Fruit fly (Drosophila melanogaster): ENCODE measurements around the gene CG15576.
A peak's percentile ranks its signal among the peaks of the same experiment; 100 is the strongest.

The CG15576 gene

DNA sequence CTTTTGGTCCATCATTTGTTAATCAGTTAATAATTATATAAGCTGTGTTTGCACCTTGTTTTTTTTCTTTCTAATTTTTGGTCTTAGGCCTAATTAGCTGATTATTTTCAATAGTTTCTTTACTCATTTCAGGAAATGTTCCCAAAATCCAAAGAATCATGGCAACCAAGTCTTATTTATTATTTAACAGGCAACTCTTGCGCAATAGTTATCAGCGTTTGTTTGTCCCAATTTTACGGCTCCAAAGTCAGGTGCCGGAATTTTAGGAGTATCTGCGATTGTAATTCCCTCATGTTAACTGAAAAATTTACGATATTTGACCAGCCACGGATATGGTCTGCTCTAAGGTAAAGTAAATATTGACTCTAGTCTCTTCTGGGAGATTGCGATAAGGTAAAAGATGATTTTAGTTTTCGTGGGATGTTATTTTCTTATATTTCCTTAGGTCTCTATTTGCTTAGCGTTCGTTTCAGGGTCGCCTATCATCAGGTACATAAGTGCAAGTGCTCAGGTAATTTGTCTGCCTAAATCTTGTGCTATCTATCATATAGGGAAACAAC is 50.3 kb downstream of the CG15576 start (continued):
- TF ChIP-seq CG8089 (GFP tag; optimal IDR thresholded peaks at IDR 0.05) (no peak), ab (GFP tag; optimal IDR thresholded peaks at IDR 0.05) (no peak), CG7987 (GFP tag; optimal IDR thresholded peaks at IDR 0.05) (peak; percentile 78), ems (GFP tag; optimal IDR thresholded peaks at IDR 0.05) (no peak), bowl (GFP tag; IDR thresholded peaks at IDR 0.05) (no peak), CG10267 (tag; optimal IDR thresholded peaks at IDR 0.05) (peak; percentile 12), CG5953 (GFP tag; IDR thresholded peaks at IDR 0.05) (no peak), gro (GFP tag; optimal IDR thresholded peaks at IDR 0.05) (peak; percentile 48), wdn (GFP tag; IDR thresholded peaks at IDR 0.05) (no peak), cato (GFP tag; optimal IDR thresholded peaks at IDR 0.05; ENCODE audit: borderline replicate concordance) (no peak), ind (GFP tag; optimal IDR thresholded peaks at IDR 0.05) (no peak), amos (GFP tag; IDR thresholded peaks at IDR 0.05; ENCODE audit: partially characterized antibody) (no peak), CG8478 (optimal IDR thresholded peaks at IDR 0.05) (no peak), CG6854 (GFP tag; optimal IDR thresholded peaks at IDR 0.05) (peak; percentile 48), YL-1 (GFP tag; optimal IDR thresholded peaks at IDR 0.05) (peak; percentile 42), tap (tag; optimal IDR thresholded peaks at IDR 0.05) (peak; percentile 2), prd (optimal IDR thresholded peaks at IDR 0.05) (no peak), prd (GFP tag; IDR thresholded peaks at IDR 0.05) (no peak), CG14710 (tag; optimal IDR thresholded peaks at IDR 0.05) (peak; percentile 30), CG30020 (tag; optimal IDR thresholded peaks at IDR 0.05) (no peak), dati (GFP tag; IDR thresholded peaks at IDR 0.05) (no peak), Opbp (GFP tag; IDR thresholded peaks at IDR 0.05; ENCODE audit: partially characterized antibody) (no peak), CG2875 (GFP tag; optimal IDR thresholded peaks at IDR 0.05) (peak; percentile 32), eve (GFP tag; optimal IDR thresholded peaks at IDR 0.05) (no peak), Atf3 (GFP tag; optimal IDR thresholded peaks at IDR 0.05) (no peak), CG12299 (tag; optimal IDR thresholded peaks at IDR 0.05) (peak; percentile 53), ato (GFP tag; IDR thresholded peaks at IDR 0.05; ENCODE audit: partially characterized antibody) (no peak), Gsc (GFP tag; IDR thresholded peaks at IDR 0.05) (no peak), CG17361 (GFP tag; IDR thresholded peaks at IDR 0.05) (0 out of 3 replicates have a peak, but pooled peaks have one; percentile 27), B-H2 (GFP tag; optimal IDR thresholded peaks at IDR 0.05) (no peak), CG16813 (GFP tag; IDR thresholded peaks at IDR 0.05; ENCODE audit: partially characterized antibody) (no peak), CG9932 (GFP tag; IDR thresholded peaks at IDR 0.05) (no peak), CG17829 (tag; optimal IDR thresholded peaks at IDR 0.05) (no peak), CG30403 (GFP tag; optimal IDR thresholded peaks at IDR 0.05) (no peak), abd-A (tag; optimal IDR thresholded peaks at IDR 0.05) (no peak), GATAe (GFP tag; conservative IDR thresholded peaks at IDR 0.05) (no peak), inv (GFP tag; IDR thresholded peaks at IDR 0.05; ENCODE audit: partially characterized antibody) (no peak), CG9727 (GFP tag; optimal IDR thresholded peaks at IDR 0.05) (peak; percentile 56), ci (GFP tag; IDR thresholded peaks at IDR 0.05) (no peak), Awh (GFP tag; IDR thresholded peaks at IDR 0.05) (no peak; the same call in 1 of the 2 replicates), CG1024 (GFP tag; IDR thresholded peaks at IDR 0.05) (no peak), CG13123 (GFP tag; optimal IDR thresholded peaks at IDR 0.05) (no peak), cwo (GFP tag; optimal IDR thresholded peaks at IDR 0.05) (peak; percentile 38), lola (GFP tag; optimal IDR thresholded peaks at IDR 0.05) (peak in 1 of 3 experiments; percentile 42), CG2889 (GFP tag; IDR thresholded peaks at IDR 0.05) (no peak), CrebB (tag; optimal IDR thresholded peaks at IDR 0.05) (peak; percentile 68), Blimp-1 (GFP tag; optimal IDR thresholded peaks at IDR 0.05) (peak; percentile 25), stwl (tag; optimal IDR thresholded peaks at IDR 0.05) (peak; percentile 8), dmrt99B (tag; optimal IDR thresholded peaks at IDR 0.05) (peak; percentile 34), unpg (GFP tag; optimal IDR thresholded peaks at IDR 0.05) (peak; percentile 40), CG11085 (GFP tag; IDR thresholded peaks at IDR 0.05) (no peak)
